Worm (Caenorhabditis elegans) whole organism, mixed stage, embryonic: ENCODE data around the gene vps-33.2.

ENCODE experiments used
- blmp-1 ChIP-seq: fragments of 150-350 bp; optimal IDR thresholded peaks from 2 replicates; lab custom pipeline; 2014; ENCODE audit warnings: missing biosample characterization, missing genetic modification characterization
- unc-39 ChIP-seq: fragments of 150-350 bp; optimal IDR thresholded peaks from 2 replicates; lab custom pipeline; 2014; ENCODE audit warnings: missing biosample characterization, missing genetic modification characterization

DNA sequence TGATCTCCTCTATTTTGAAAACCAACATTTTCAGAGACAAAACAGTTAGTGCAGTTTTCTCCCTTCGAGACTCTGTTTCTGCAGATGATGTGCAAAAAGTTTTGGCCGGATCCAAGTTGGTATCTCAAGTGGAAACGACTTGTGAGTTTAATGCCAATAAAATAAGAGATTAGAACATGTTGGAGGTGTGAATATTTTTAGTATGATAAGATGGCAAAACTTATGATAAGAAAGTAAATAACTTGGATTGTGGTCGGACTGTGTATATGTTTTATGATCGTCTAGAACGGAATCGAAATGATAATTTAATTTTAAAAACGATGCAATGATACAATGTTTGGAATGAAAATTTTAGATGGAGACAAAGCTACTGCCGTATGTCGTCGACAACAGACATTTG lies 31.0 kb downstream of the vps-33.2 start:
- TF ChIP-seq blmp-1 (no peak), unc-39 (tag; lab: Kevin White, UChicago) (no peak)
